Worm (Caenorhabditis elegans): ENCODE data around the gene srj-21.

- no peak for TF ChIP-seq Y22D7AL.16 (tag; optimal IDR thresholded peaks at IDR 0.05)
- TF ChIP-seq ama-1 (optimal IDR thresholded peaks at IDR 0.05) = no peak
- TF ChIP-seq nfya-1 (tag; optimal IDR thresholded peaks at IDR 0.05) = no peak
- TF ChIP-seq madf-2 (tag; optimal IDR thresholded peaks at IDR 0.05) = no peak
- TF ChIP-seq rnt-1 (tag; optimal IDR thresholded peaks at IDR 0.05) = no peak
- TF ChIP-seq hlh-15 (tag; optimal IDR thresholded peaks at IDR 0.05) = no peak
- no peak for TF ChIP-seq T23F11.4 (GFP tag; optimal IDR thresholded peaks at IDR 0.05)
These were observed 42.9 kb upstream of the srj-21 start, which contains the start of gene pph-1 for ce11 chrV:10702249-10702648.
